Worm (Caenorhabditis elegans) whole organism, L2 larva: ENCODE results near the gene C32B5.13.

Experiments used
- C34F6.9 ChIP-seq: fragments of 150-350 bp; optimal IDR thresholded peaks from 2 replicates; lab custom pipeline; 2014; ENCODE audit warnings: missing biosample characterization, missing genetic modification characterization
- F13H6.1 ChIP-seq: sonication (generic microtip); optimal IDR thresholded peaks from 2 replicates; lab custom pipeline; 2016; ENCODE audit warnings: missing genetic modification characterization, missing compliant biosample characterization
- R02D3.7 ChIP-seq: fragments of 150-350 bp; optimal IDR thresholded peaks from 2 replicates; lab custom pipeline; 2014; ENCODE audit warnings: missing biosample characterization, missing genetic modification characterization
- ZK546.5 ChIP-seq: sonication (generic microtip); optimal IDR thresholded peaks from 2 replicates; lab custom pipeline; 2017; ENCODE audit warnings: missing biosample characterization, missing genetic modification characterization
- alr-1 ChIP-seq: fragments of 150-350 bp; optimal IDR thresholded peaks from 2 replicates; lab custom pipeline; 2014; ENCODE audit warnings: missing biosample characterization, missing genetic modification characterization
- aly-2 ChIP-seq: fragments of 150-350 bp; optimal IDR thresholded peaks from 2 replicates; lab custom pipeline; 2014; ENCODE audit warnings: missing biosample characterization, missing genetic modification characterization
- ama-1 ChIP-seq: fragments of 150-350 bp; optimal IDR thresholded peaks from 2 replicates; lab custom pipeline; 2018; ENCODE audit warnings: inconsistent platforms
- ceh-16 ChIP-seq: fragments of 150-350 bp; optimal IDR thresholded peaks from 2 replicates; lab custom pipeline; 2014; ENCODE audit warnings: missing biosample characterization, missing genetic modification characterization
- ceh-82 ChIP-seq: fragments of 150-350 bp; optimal IDR thresholded peaks from 2 replicates; lab custom pipeline; 2014; ENCODE audit warnings: missing biosample characterization, missing genetic modification characterization
- crh-2 ChIP-seq: sonication (generic microtip); optimal IDR thresholded peaks from 2 replicates; lab custom pipeline; 2017; ENCODE audit warnings: missing biosample characterization, missing genetic modification characterization
- dmd-4 ChIP-seq: sonication (generic microtip); optimal IDR thresholded peaks from 2 replicates; lab custom pipeline; 2017; ENCODE audit warnings: missing biosample characterization, missing genetic modification characterization
- egl-27 ChIP-seq: sonication (generic microtip); optimal IDR thresholded peaks from 3 replicates; lab custom pipeline; 2017; ENCODE audit warnings: missing biosample characterization, missing genetic modification reagents, missing genetic modification characterization
- elt-1 ChIP-seq: fragments of 150-350 bp; optimal IDR thresholded peaks from 2 replicates; lab custom pipeline; 2014; ENCODE audit warnings: missing biosample characterization, missing genetic modification characterization
- elt-3 ChIP-seq: sonication (generic microtip); optimal IDR thresholded peaks from 2 replicates; lab custom pipeline; 2017; ENCODE audit warnings: missing biosample characterization, missing genetic modification characterization
- fos-1 ChIP-seq: fragments of 150-350 bp; optimal IDR thresholded peaks from 2 replicates; lab custom pipeline; 2014; ENCODE audit warnings: missing biosample characterization, missing genetic modification characterization
- gmeb-1 ChIP-seq: fragments of 150-350 bp; optimal IDR thresholded peaks from 2 replicates; lab custom pipeline; 2014; ENCODE audit warnings: missing biosample characterization, missing genetic modification characterization
- lin-13 ChIP-seq: fragments of 150-350 bp; optimal IDR thresholded peaks from 2 replicates; lab custom pipeline; 2014; ENCODE audit warnings: missing biosample characterization, missing genetic modification reagents, missing genetic modification characterization
- lin-39 ChIP-seq: fragments of 150-350 bp; optimal IDR thresholded peaks from 2 replicates; lab custom pipeline; 2014; ENCODE audit warnings: missing biosample characterization, missing genetic modification reagents, missing genetic modification characterization
- mbf-1 ChIP-seq: sonication (generic microtip); optimal IDR thresholded peaks from 2 replicates; lab custom pipeline; 2017; ENCODE audit warnings: missing biosample characterization, missing genetic modification characterization
- mdl-1 ChIP-seq, 2 experiments: fragments of 150-350 bp in 1 of 2; sonication (generic microtip) in 1 of 2; optimal IDR thresholded peaks; 2 replicates each; lab custom pipeline; 2017; ENCODE audit warnings: missing biosample characterization in 2 of 2, missing genetic modification characterization in 2 of 2
- nhr-10 ChIP-seq: sonication (generic microtip); optimal IDR thresholded peaks from 2 replicates; lab custom pipeline; 2017; ENCODE audit warnings: missing biosample characterization, missing genetic modification characterization
- nhr-11 ChIP-seq: fragments of 150-350 bp; optimal IDR thresholded peaks from 2 replicates; lab custom pipeline; 2014; ENCODE audit warnings: missing biosample characterization, missing genetic modification characterization
- nhr-12 ChIP-seq: fragments of 150-350 bp; optimal IDR thresholded peaks from 2 replicates; lab custom pipeline; 2014; ENCODE audit warnings: missing biosample characterization, missing genetic modification characterization
- nhr-21 ChIP-seq: fragments of 150-350 bp; optimal IDR thresholded peaks from 2 replicates; lab custom pipeline; 2014; ENCODE audit warnings: missing biosample characterization, missing genetic modification characterization
- nhr-25 ChIP-seq: fragments of 150-350 bp; sonication (generic microtip); optimal IDR thresholded peaks from 3 replicates; lab custom pipeline; 2014; ENCODE audit warnings: missing biosample characterization, missing genetic modification characterization
- nhr-6 ChIP-seq: fragments of 150-350 bp; optimal IDR thresholded peaks from 2 replicates; lab custom pipeline; 2014; ENCODE audit warnings: missing biosample characterization, missing genetic modification characterization
- nhr-77 ChIP-seq: fragments of 150-350 bp; optimal IDR thresholded peaks from 2 replicates; lab custom pipeline; 2014; ENCODE audit warnings: missing biosample characterization, missing genetic modification characterization
- peb-1 ChIP-seq: fragments of 150-350 bp; optimal IDR thresholded peaks from 2 replicates; lab custom pipeline; 2014; ENCODE audit warnings: missing biosample characterization, missing genetic modification characterization
- sem-4 ChIP-seq: fragments of 150-350 bp; optimal IDR thresholded peaks from 2 replicates; lab custom pipeline; 2014; ENCODE audit warnings: missing biosample characterization, missing genetic modification reagents, missing genetic modification characterization
- skn-1 ChIP-seq: sonication (generic microtip); optimal IDR thresholded peaks from 2 replicates; lab custom pipeline; 2017; ENCODE audit warnings: missing biosample characterization, missing genetic modification characterization
- sma-3 ChIP-seq: sonication (generic microtip); optimal IDR thresholded peaks from 2 replicates; lab custom pipeline; 2016; ENCODE audit warnings: missing genetic modification reagents, missing genetic modification characterization, missing compliant biosample characterization
- sma-9 ChIP-seq, 2 experiments: fragments of 150-350 bp in 1 of 2; sonication (generic microtip) in 1 of 2; optimal IDR thresholded peaks; 2 replicates each; lab custom pipeline; 2014 to 2016; ENCODE audit warnings: missing genetic modification characterization in 2 of 2, mild to moderate bottlenecking in 1 of 2, missing biosample characterization in 1 of 2, missing compliant biosample characterization in 1 of 2, missing genetic modification reagents in 1 of 2, moderate library complexity in 1 of 2
- snpc-4 ChIP-seq: fragments of 150-350 bp; optimal IDR thresholded peaks from 2 replicates; lab custom pipeline; 2014; ENCODE audit warnings: missing biosample characterization, missing genetic modification characterization
- unc-39 ChIP-seq: fragments of 150-350 bp; optimal IDR thresholded peaks from 2 replicates; lab custom pipeline; 2014; ENCODE audit warnings: missing biosample characterization, missing genetic modification characterization
- unc-55 ChIP-seq: fragments of 150-350 bp; sonication (generic microtip); optimal IDR thresholded peaks from 3 replicates; lab custom pipeline; 2014; ENCODE audit warnings: missing biosample characterization, missing genetic modification reagents, missing genetic modification characterization
- unc-62 ChIP-seq: fragments of 150-350 bp; optimal IDR thresholded peaks from 2 replicates; lab custom pipeline; 2014; ENCODE audit warnings: missing biosample characterization, missing genetic modification reagents, missing genetic modification characterization
- zag-1 ChIP-seq: fragments of 150-350 bp; optimal IDR thresholded peaks from 2 replicates; lab custom pipeline; 2014; ENCODE audit warnings: missing biosample characterization, missing genetic modification characterization
- ztf-11 ChIP-seq: sonication (generic microtip); optimal IDR thresholded peaks from 2 replicates; lab custom pipeline; 2017; ENCODE audit warnings: missing biosample characterization, missing genetic modification characterization
- ztf-4 ChIP-seq: fragments of 150-350 bp; optimal IDR thresholded peaks from 2 replicates; lab custom pipeline; 2014; ENCODE audit warnings: missing biosample characterization, missing genetic modification characterization

The C32B5.13 gene

ce11 chrII:920326-920725 lies 41.5 kb downstream of the C32B5.13 start:
- TF ChIP-seq sma-3 (no peak), nhr-10 (tag; lab: Kevin White, UChicago) (no peak), nhr-21 (tag; lab: Kevin White, UChicago) (no peak), nhr-12 (tag; lab: Kevin White, UChicago) (no peak), ceh-16 (tag; lab: Kevin White, UChicago) (no peak), nhr-6 (tag; lab: Kevin White, UChicago) (no peak), elt-3 (no peak), sem-4 (tag; lab: Kevin White, UChicago) (no peak), crh-2 (no peak), gmeb-1 (tag; lab: Kevin White, UChicago) (no peak), lin-39 (tag; lab: Kevin White, UChicago) (no peak), lin-13 (no peak), F13H6.1 (tag; lab: Kevin White, UChicago) (no peak), egl-27 (tag; lab: Kevin White, UChicago) (no peak)

- TF ChIP-seq crh-2 (no peak), R02D3.7 (tag; lab: Kevin White, UChicago) (no peak), egl-27 (tag; lab: Kevin White, UChicago) (no peak), nhr-6 (tag; lab: Kevin White, UChicago) (no peak), elt-3 (no peak), ztf-11 (no peak), nhr-25 (no peak), ceh-16 (tag; lab: Kevin White, UChicago) (no peak), dmd-4 (tag; lab: Kevin White, UChicago) (no peak), nhr-77 (tag; lab: Kevin White, UChicago) (no peak), lin-39 (tag; lab: Kevin White, UChicago) (no peak), mbf-1 (tag; lab: Kevin White, UChicago) (no peak)
Measured at ce11 chrII:917324-917723, 44.5 kb downstream of the C32B5.13 start, which contains the start of gene fbxc-30. fbxc-30 (plus strand) TSS chrII:917624.

- TF ChIP-seq ztf-4 (tag; lab: Kevin White, UChicago) (no peak), sem-4 (tag; lab: Kevin White, UChicago) (no peak), ceh-16 (tag; lab: Kevin White, UChicago) (no peak), sma-3 (no peak), peb-1 (tag; lab: Kevin White, UChicago) (no peak), mdl-1 (tag; optimal IDR thresholded peaks at IDR 0.05; lab: Kevin White, UChicago) (no peak), ztf-11 (no peak), nhr-11 (tag; lab: Kevin White, UChicago) (no peak), skn-1 (tag; lab: Kevin White, UChicago) (no peak), unc-39 (tag; lab: Kevin White, UChicago) (no peak), gmeb-1 (tag; lab: Kevin White, UChicago) (no peak), unc-55 (GFP tag; lab: Kevin White, UChicago) (no peak), ceh-82 (no peak), fos-1 (tag; lab: Kevin White, UChicago) (no peak), zag-1 (tag; lab: Kevin White, UChicago) (no peak), R02D3.7 (tag; lab: Kevin White, UChicago) (no peak), ama-1 (lab: Kevin White, UChicago) (no peak), alr-1 (no peak), ZK546.5 (tag; lab: Kevin White, UChicago) (no peak), unc-62 (GFP tag; lab: Kevin White, UChicago) (no peak)
Measured at ce11 chrII:915780-916179, 46.1 kb downstream of the C32B5.13 start, which contains the start of gene fbxc-29. fbxc-29 (plus strand) TSS chrII:916080.

- TF ChIP-seq ceh-16 (tag; lab: Kevin White, UChicago) (no peak), crh-2 (peak; percentile 30), mdl-1 (tag; optimal IDR thresholded peaks at IDR 0.05; lab: Kevin White, UChicago) (no peak), nhr-25 (no peak), C34F6.9 (tag; lab: Kevin White, UChicago) (no peak), fos-1 (tag; lab: Kevin White, UChicago) (peak; percentile 99), mbf-1 (tag; lab: Kevin White, UChicago) (no peak), ZK546.5 (tag; lab: Kevin White, UChicago) (no peak), nhr-77 (tag; lab: Kevin White, UChicago) (no peak), F13H6.1 (tag; lab: Kevin White, UChicago) (no peak), unc-55 (GFP tag; lab: Kevin White, UChicago) (no peak), elt-1 (tag; lab: Kevin White, UChicago) (no peak), snpc-4 (tag; lab: Kevin White, UChicago) (no peak), unc-62 (GFP tag; lab: Kevin White, UChicago) (no peak), egl-27 (tag; lab: Kevin White, UChicago) (peak; percentile 85), gmeb-1 (tag; lab: Kevin White, UChicago) (peak; percentile 59), R02D3.7 (tag; lab: Kevin White, UChicago) (no peak), aly-2 (tag; lab: Kevin White, UChicago) (no peak), ztf-11 (no peak), sma-3 (peak; percentile 26), sma-9 (GFP tag; optimal IDR thresholded peaks at IDR 0.05; lab: Kevin White, UChicago) (peak; percentile 55), sma-9 (tag; optimal IDR thresholded peaks at IDR 0.05; lab: Kevin White, UChicago) (no peak), nhr-12 (tag; lab: Kevin White, UChicago) (no peak), ceh-82 (no peak), nhr-10 (tag; lab: Kevin White, UChicago) (no peak)
- TF ChIP-seq, all 48 proteins: peak for 6
Measured at ce11 chrII:915206-915605, 46.7 kb downstream of the C32B5.13 start.
